ENCODE assay signal across 1 fruit fly cellular context in genomic region chr3L:7090764-7091163, dm6.
TF ChIP-seq lines count a peak whose summit lies in the region.

No protein-coding gene starts in this region.

TF ChIP-seq in whole organism, embryonic, 481 proteins besides CTCF, POLR2A, EP300 and RAD21 (continued from another document):
- no peak for TF ChIP-seq prd (optimal IDR thresholded peaks at IDR 0.05; lab: Kevin White, UChicago)
- peak; percentile 82 for TF ChIP-seq prd (GFP tag; IDR thresholded peaks at IDR 0.05; lab: Robert Waterston, UW)
- no peak for TF ChIP-seq CG8290 (GFP tag; optimal IDR thresholded peaks at IDR 0.05; lab: Kevin White, UChicago)
- TF ChIP-seq CG8290 (tag; optimal IDR thresholded peaks at IDR 0.05; lab: Kevin White, UChicago): peak in 1 of 2 experiments; percentile 46
- TF ChIP-seq ham (GFP tag; IDR thresholded peaks at IDR 0.05; lab: Robert Waterston, UW): no peak
- TF ChIP-seq CG2678 (tag; optimal IDR thresholded peaks at IDR 0.05; lab: Kevin White, UChicago): peak; percentile 81
